Worm (Caenorhabditis elegans): ENCODE results near the gene vps-22.

Gene vps-22

ce11 chrIII:4934896-4935628 is 27.2 kb downstream of the vps-22 start, which contains the start of gene mrps-18C:
TSS of gene mrps-18C (plus strand) at chrIII:4935578.
- no peak for TF ChIP-seq ceh-36 (tag; optimal IDR thresholded peaks at IDR 0.05)
- no peak for TF ChIP-seq ceh-13 (GFP tag; optimal IDR thresholded peaks at IDR 0.05)
- TF ChIP-seq F13C5.2 (tag; optimal IDR thresholded peaks at IDR 0.05), result no peak
- no peak for TF ChIP-seq ama-1 (optimal IDR thresholded peaks at IDR 0.05)
- no peak for TF ChIP-seq tbx-11 (GFP tag; IDR thresholded peaks at IDR 0.05)

- TF ChIP-seq flt-1 (GFP tag; IDR thresholded peaks at IDR 0.05) (no peak), F13C5.2 (tag; optimal IDR thresholded peaks at IDR 0.05) (no peak), hnd-1 (tag; optimal IDR thresholded peaks at IDR 0.05) (no peak)
Observed at ce11 chrIII:4932203-4932699, 30.0 kb downstream of the vps-22 start, which contains the start of the genes C26E6.12 and eri-9. TSS of gene C26E6.12 (minus strand) at chrIII:4932253. TSS of gene eri-9 (plus strand) at chrIII:4932450.

- TF ChIP-seq flt-1 (GFP tag; IDR thresholded peaks at IDR 0.05) (0 out of 2 replicates have a peak, but pooled peaks have one; percentile 10), ama-1 (optimal IDR thresholded peaks at IDR 0.05) (no peak), scrt-1 (GFP tag; IDR thresholded peaks at IDR 0.05) (no peak), hnd-1 (tag; optimal IDR thresholded peaks at IDR 0.05) (no peak), tbx-37 (GFP tag; conservative IDR thresholded peaks at IDR 0.05) (peak; percentile 86), ceh-36 (tag; optimal IDR thresholded peaks at IDR 0.05) (no peak), pes-1 (GFP tag; IDR thresholded peaks at IDR 0.05) (peak; percentile 63; the same call in 1 of the 2 replicates), F13C5.2 (tag; optimal IDR thresholded peaks at IDR 0.05) (peak; percentile 32), ceh-13 (GFP tag; optimal IDR thresholded peaks at IDR 0.05) (no peak)
Observed at ce11 chrIII:4930154-4930679, 32.1 kb downstream of the vps-22 start, which contains the start of gene set-2. TSS of gene set-2 (minus strand) at chrIII:4930204.

- TF ChIP-seq tbx-11 (GFP tag; IDR thresholded peaks at IDR 0.05), result no peak
- TF ChIP-seq ets-7 (tag; optimal IDR thresholded peaks at IDR 0.05), result no peak
- no peak for TF ChIP-seq tra-4 (tag; optimal IDR thresholded peaks at IDR 0.05)
- no peak for TF ChIP-seq pes-1 (GFP tag; IDR thresholded peaks at IDR 0.05)
Observed at ce11 chrIII:4924134-4924533, 38.2 kb downstream of the vps-22 start.

- peak; percentile 55; the same call in 1 of the 2 replicates for TF ChIP-seq pes-1 (GFP tag; IDR thresholded peaks at IDR 0.05)
Observed at ce11 chrIII:4922020-4922419, 40.3 kb downstream of the vps-22 start, which contains the start of gene mmab-1. TSS of gene mmab-1 (minus strand) at chrIII:4922114.

- no peak for TF ChIP-seq scrt-1 (GFP tag; IDR thresholded peaks at IDR 0.05)
- no peak for TF ChIP-seq ceh-36 (tag; optimal IDR thresholded peaks at IDR 0.05)
- TF ChIP-seq hmbx-1 (tag; optimal IDR thresholded peaks at IDR 0.05), result no peak
- TF ChIP-seq hmg-4 (GFP tag; optimal IDR thresholded peaks at IDR 0.05), result no peak
- no peak for TF ChIP-seq F13C5.2 (tag; optimal IDR thresholded peaks at IDR 0.05)
Observed at ce11 chrIII:4920221-4920620, 42.1 kb downstream of the vps-22 start, which contains the start of gene ula-1. TSS of gene ula-1 (minus strand) at chrIII:4920321.

- TF ChIP-seq sea-1 (GFP tag; conservative IDR thresholded peaks at IDR 0.05) (no peak), tbx-11 (GFP tag; IDR thresholded peaks at IDR 0.05) (no peak)
Observed at ce11 chrIII:4918906-4919305, 43.4 kb downstream of the vps-22 start.

- TF ChIP-seq sea-1 (GFP tag; conservative IDR thresholded peaks at IDR 0.05) (no peak), scrt-1 (GFP tag; IDR thresholded peaks at IDR 0.05) (no peak)
Observed at ce11 chrIII:4917960-4918712, 44.2 kb downstream of the vps-22 start, which contains the start of gene rpb-8. TSS of gene rpb-8 (minus strand) at chrIII:4918008.

- no peak for TF ChIP-seq ceh-36 (tag; optimal IDR thresholded peaks at IDR 0.05)
- no peak for TF ChIP-seq tbx-37 (GFP tag; conservative IDR thresholded peaks at IDR 0.05)
- no peak for TF ChIP-seq pes-1 (GFP tag; IDR thresholded peaks at IDR 0.05)
- no peak for TF ChIP-seq ama-1 (optimal IDR thresholded peaks at IDR 0.05)
- no peak for TF ChIP-seq F13C5.2 (tag; optimal IDR thresholded peaks at IDR 0.05)
- no peak for TF ChIP-seq hnd-1 (tag; optimal IDR thresholded peaks at IDR 0.05)
- TF ChIP-seq hmbx-1 (tag; optimal IDR thresholded peaks at IDR 0.05), result no peak
- TF ChIP-seq flt-1 (GFP tag; IDR thresholded peaks at IDR 0.05), result no peak
- no peak for TF ChIP-seq ets-7 (tag; optimal IDR thresholded peaks at IDR 0.05)
- no peak for TF ChIP-seq tra-4 (tag; optimal IDR thresholded peaks at IDR 0.05)
- no peak for TF ChIP-seq scrt-1 (GFP tag; IDR thresholded peaks at IDR 0.05)
- no peak for TF ChIP-seq aly-1 (tag; optimal IDR thresholded peaks at IDR 0.05)
- TF ChIP-seq B0310.2 (tag; optimal IDR thresholded peaks at IDR 0.05), result no peak
- TF ChIP-seq hmg-4 (GFP tag; optimal IDR thresholded peaks at IDR 0.05), result no peak
- TF ChIP-seq tbx-11 (GFP tag; IDR thresholded peaks at IDR 0.05), result no peak
- no peak for TF ChIP-seq sea-1 (GFP tag; conservative IDR thresholded peaks at IDR 0.05)
- TF ChIP-seq ceh-13 (GFP tag; optimal IDR thresholded peaks at IDR 0.05), result no peak
Observed at ce11 chrIII:4917077-4917476, 45.2 kb downstream of the vps-22 start, which contains the start of gene rars-1. TSS of gene rars-1 (minus strand) at chrIII:4917177.
